Worm (Caenorhabditis elegans) whole organism, L2 larva: ENCODE results near the gene nspb-8.

Experiments used
- Y55F3AM.14 ChIP-seq: fragments of 200-800 bp; sonication (Bioruptor generic); optimal IDR thresholded peaks from 2 replicates; lab custom pipeline; 2018; ENCODE audit warnings: mild to moderate bottlenecking, missing genetic modification characterization, missing compliant biosample characterization
- ama-1 ChIP-seq: fragments of 150-350 bp; optimal IDR thresholded peaks from 2 replicates; lab custom pipeline; 2018; ENCODE audit warnings: inconsistent platforms
- nhr-237 ChIP-seq: fragments of 150-350 bp; optimal IDR thresholded peaks from 2 replicates; lab custom pipeline; 2014; ENCODE audit warnings: missing biosample characterization, missing genetic modification characterization
- skn-1 ChIP-seq: sonication (generic microtip); optimal IDR thresholded peaks from 2 replicates; lab custom pipeline; 2017; ENCODE audit warnings: missing biosample characterization, missing genetic modification characterization
- ztf-11 ChIP-seq: sonication (generic microtip); optimal IDR thresholded peaks from 2 replicates; lab custom pipeline; 2017; ENCODE audit warnings: missing biosample characterization, missing genetic modification characterization

DNA sequence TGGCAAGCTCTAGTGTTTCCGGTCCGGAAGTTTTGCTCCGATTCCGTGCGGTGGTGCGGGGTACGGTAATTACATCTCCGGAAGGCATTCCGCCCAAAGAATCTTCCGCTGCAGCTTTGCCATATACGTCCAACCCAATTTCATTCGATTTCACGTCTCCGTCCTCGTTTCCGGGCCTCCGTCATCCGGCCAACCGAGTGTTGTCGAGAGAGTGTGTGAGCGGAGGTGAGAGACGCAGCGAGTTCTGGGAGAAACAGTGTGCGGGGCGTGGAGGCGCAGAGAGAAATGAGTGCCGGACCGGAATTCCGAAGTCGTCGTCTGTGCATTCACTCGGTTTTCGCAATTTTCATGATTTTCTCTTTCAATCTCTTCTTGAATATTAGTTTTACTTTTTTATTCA is 11.1 kb downstream of the nspb-8 start:
- TF ChIP-seq nhr-237 (tag; lab: Kevin White, UChicago) (no peak), skn-1 (tag; lab: Kevin White, UChicago) (no peak), ama-1 (lab: Kevin White, UChicago) (no peak), Y55F3AM.14 (GFP tag; lab: Kevin White, UChicago) (no peak), ztf-11 (tag; lab: Kevin White, UChicago) (no peak)
